Worm (Caenorhabditis elegans): Measurements from ENCODE around the gene mtl-1.

- TF ChIP-seq egl-44 (GFP tag; IDR thresholded peaks at IDR 0.05): no peak
- no peak for TF ChIP-seq ceh-91 (GFP tag; IDR thresholded peaks at IDR 0.05)
- no peak for TF ChIP-seq lag-1 (GFP tag; IDR thresholded peaks at IDR 0.05)
- no peak for TF ChIP-seq lir-1 (GFP tag; conservative IDR thresholded peaks at IDR 0.05)
- TF ChIP-seq K11D2.4 (GFP tag; IDR thresholded peaks at IDR 0.05): no peak
- peak; percentile 49 for TF ChIP-seq hmg-1.2 (GFP tag; IDR thresholded peaks at IDR 0.05)
Observed at ce11 chrV:6657532-6658259, 34.0 kb downstream of the mtl-1 start.

Measured in whole organism, young adult.